Worm (Caenorhabditis elegans): ENCODE measurements around the gene F54F2.14.
A peak's percentile ranks its signal among the peaks of the same experiment; 100 is the strongest.

DNA sequence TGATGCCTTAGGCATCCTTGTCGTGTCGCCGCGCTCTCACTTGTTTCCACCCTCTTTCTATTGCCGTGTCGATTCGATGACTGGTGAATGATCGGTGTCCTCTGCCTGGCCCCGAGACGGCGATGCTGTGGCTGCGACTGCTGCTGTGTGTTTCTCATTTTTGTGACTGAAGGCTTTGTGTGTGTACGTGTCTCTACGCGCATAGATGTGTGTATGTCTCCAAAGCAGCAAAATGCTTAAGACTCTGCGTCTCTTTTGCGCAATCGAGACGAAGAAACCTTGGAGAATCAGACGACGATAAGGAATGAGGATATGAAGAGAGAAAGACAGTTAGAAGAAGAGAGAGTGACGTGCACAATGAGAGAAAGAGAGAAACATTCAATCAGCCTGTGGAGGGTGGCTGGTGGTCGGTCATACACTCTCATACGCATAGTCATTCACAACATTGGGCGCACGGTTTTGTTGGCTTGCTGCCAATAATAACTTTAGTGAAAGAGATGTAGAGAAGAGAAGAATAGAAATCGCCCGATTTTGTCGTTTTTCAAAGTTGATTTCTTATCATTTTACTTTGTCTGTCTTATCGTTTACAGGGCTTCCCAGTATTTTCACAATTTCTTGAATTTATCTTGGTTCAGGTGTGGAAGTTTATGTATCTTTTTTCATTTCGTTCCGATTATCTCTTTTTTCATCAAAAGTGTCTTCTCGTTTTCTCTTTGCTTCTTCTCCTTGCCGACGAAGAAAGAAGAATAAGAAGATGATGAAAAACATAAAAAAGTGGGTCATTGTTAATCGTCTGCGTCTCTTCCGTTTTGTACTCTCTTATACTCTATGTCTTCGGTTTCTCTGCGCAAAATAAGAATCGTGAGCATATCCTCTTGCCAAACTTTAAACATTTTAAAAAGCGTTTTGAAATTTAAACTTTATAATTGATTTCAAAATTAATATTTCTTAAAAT, 10.8 kb downstream of the F54F2.14 start:
- TF ChIP-seq ceh-36 (tag; optimal IDR thresholded peaks at IDR 0.05), result no peak
- TF ChIP-seq ama-1 (optimal IDR thresholded peaks at IDR 0.05), result no peak
- TF ChIP-seq tbx-37 (GFP tag; conservative IDR thresholded peaks at IDR 0.05), result 0 out of 2 replicates have a peak, but pooled peaks have one; percentile 23
- peak; percentile 85 for TF ChIP-seq hmg-4 (GFP tag; optimal IDR thresholded peaks at IDR 0.05)
- peak; percentile 51 for TF ChIP-seq flt-1 (GFP tag; IDR thresholded peaks at IDR 0.05)
- no peak for TF ChIP-seq ets-7 (tag; optimal IDR thresholded peaks at IDR 0.05)
- TF ChIP-seq hnd-1 (tag; optimal IDR thresholded peaks at IDR 0.05), result no peak
- TF ChIP-seq B0310.2 (tag; optimal IDR thresholded peaks at IDR 0.05), result no peak
- TF ChIP-seq tra-4 (tag; optimal IDR thresholded peaks at IDR 0.05), result no peak
- TF ChIP-seq tbx-11 (GFP tag; IDR thresholded peaks at IDR 0.05), result no peak
- TF ChIP-seq aly-1 (tag; optimal IDR thresholded peaks at IDR 0.05), result peak; percentile 56

All from whole organism, early embryonic.